Fruit fly (Drosophila melanogaster): ENCODE results near the gene CG17261.

The CG17261 gene

dm6 chr2L:3029012-3029411 is 13.3 kb upstream of the CG17261 start, which contains the start of the genes Sf3b2 and CG17219 (continued):
- no peak for TF ChIP-seq her (GFP tag; optimal IDR thresholded peaks at IDR 0.05)
- no peak for TF ChIP-seq ab (GFP tag; optimal IDR thresholded peaks at IDR 0.05)
- no peak for TF ChIP-seq Gsc (GFP tag; IDR thresholded peaks at IDR 0.05)
- TF ChIP-seq Lpt (GFP tag; optimal IDR thresholded peaks at IDR 0.05): no peak
- TF ChIP-seq otp (GFP tag; IDR thresholded peaks at IDR 0.05): no peak
- peak; percentile 90 for TF ChIP-seq Dref (GFP tag; IDR thresholded peaks at IDR 0.05)
- no peak for TF ChIP-seq CG9727 (GFP tag; optimal IDR thresholded peaks at IDR 0.05)
- no peak for TF ChIP-seq Jarid2 (GFP tag; optimal IDR thresholded peaks at IDR 0.05)
- TF ChIP-seq Meics (GFP tag; optimal IDR thresholded peaks at IDR 0.05): no peak
- no peak for TF ChIP-seq Eip74EF (GFP tag; optimal IDR thresholded peaks at IDR 0.05)
- no peak for TF ChIP-seq ac (GFP tag; optimal IDR thresholded peaks at IDR 0.05)
- TF ChIP-seq jigr1 (GFP tag; IDR thresholded peaks at IDR 0.05): no peak
- TF ChIP-seq lmd (GFP tag; IDR thresholded peaks at IDR 0.05): no peak
- no peak for TF ChIP-seq CG1233 (GFP tag; optimal IDR thresholded peaks at IDR 0.05)
- no peak for TF ChIP-seq CG11504 (tag; optimal IDR thresholded peaks at IDR 0.05)
- no peak for TF ChIP-seq CG7839 (tag; optimal IDR thresholded peaks at IDR 0.05)
- TF ChIP-seq CG3407 (GFP tag; optimal IDR thresholded peaks at IDR 0.05): no peak
- no peak for TF ChIP-seq CG14014 (GFP tag; IDR thresholded peaks at IDR 0.05)
- TF ChIP-seq pfk (GFP tag; optimal IDR thresholded peaks at IDR 0.05): peak; percentile 22
- no peak for TF ChIP-seq H15 (GFP tag; IDR thresholded peaks at IDR 0.05)
- TF ChIP-seq ara (GFP tag; IDR thresholded peaks at IDR 0.05): no peak
- peak; percentile 62 for TF ChIP-seq CG12659 (GFP tag; optimal IDR thresholded peaks at IDR 0.05)
- no peak for TF ChIP-seq Usf (GFP tag; optimal IDR thresholded peaks at IDR 0.05)
- no peak for TF ChIP-seq CG13894 (tag; optimal IDR thresholded peaks at IDR 0.05)
- no peak for TF ChIP-seq Nf-YC (tag; optimal IDR thresholded peaks at IDR 0.05)
- TF ChIP-seq Oaz (GFP tag; IDR thresholded peaks at IDR 0.05): no peak
- no peak for TF ChIP-seq seq (GFP tag; IDR thresholded peaks at IDR 0.05)
- TF ChIP-seq ind (GFP tag; optimal IDR thresholded peaks at IDR 0.05): no peak
- TF ChIP-seq CG4617 (GFP tag; optimal IDR thresholded peaks at IDR 0.05; ENCODE audit: borderline replicate concordance): peak; percentile 87
- TF ChIP-seq Spps (tag; optimal IDR thresholded peaks at IDR 0.05): no peak
- TF ChIP-seq CG4282 (GFP tag; optimal IDR thresholded peaks at IDR 0.05): no peak
- no peak for TF ChIP-seq crol (GFP tag; IDR thresholded peaks at IDR 0.05)
- no peak for TF ChIP-seq CG10209 (GFP tag; optimal IDR thresholded peaks at IDR 0.05)
- no peak for TF ChIP-seq cwo (GFP tag; optimal IDR thresholded peaks at IDR 0.05)
- TF ChIP-seq odd (GFP tag; optimal IDR thresholded peaks at IDR 0.05): no peak
- TF ChIP-seq shn (GFP tag; optimal IDR thresholded peaks at IDR 0.05): no peak
- TF ChIP-seq CG42726 (GFP tag; IDR thresholded peaks at IDR 0.05; ENCODE audit: partially characterized antibody): peak; percentile 36; the same call in 1 of the 2 replicates
- no peak for TF ChIP-seq CG8765 (GFP tag; IDR thresholded peaks at IDR 0.05)
- no peak for TF ChIP-seq CG31441 (GFP tag; IDR thresholded peaks at IDR 0.05)
- peak; percentile 42 for TF ChIP-seq Mad (GFP tag; optimal IDR thresholded peaks at IDR 0.05)
- no peak for TF ChIP-seq croc (GFP tag; conservative IDR thresholded peaks at IDR 0.05)
- no peak for TF ChIP-seq sug (tag; optimal IDR thresholded peaks at IDR 0.05)
- no peak for TF ChIP-seq Awh (GFP tag; IDR thresholded peaks at IDR 0.05)
- TF ChIP-seq CG13123 (GFP tag; optimal IDR thresholded peaks at IDR 0.05): no peak
- no peak for TF ChIP-seq CG11085 (GFP tag; IDR thresholded peaks at IDR 0.05)
- no peak for TF ChIP-seq Dip3 (GFP tag; optimal IDR thresholded peaks at IDR 0.05)
- TF ChIP-seq Dad (GFP tag; optimal IDR thresholded peaks at IDR 0.05): no peak
- TF ChIP-seq CG6765 (GFP tag; optimal IDR thresholded peaks at IDR 0.05): no peak
- TF ChIP-seq pzg (GFP tag; optimal IDR thresholded peaks at IDR 0.05): peak; percentile 89
- TF ChIP-seq Hey (tag; optimal IDR thresholded peaks at IDR 0.05): no peak
- no peak for TF ChIP-seq dimm (GFP tag; IDR thresholded peaks at IDR 0.05)
- TF ChIP-seq CG14860 (GFP tag; IDR thresholded peaks at IDR 0.05; ENCODE audit: partially characterized antibody): 0 out of 3 replicates have a peak, but pooled peaks have one; percentile 50
